Worm (Caenorhabditis elegans) whole organism, L1 larva: ENCODE measurements around the gene fbxc-31.

Experiments
- grh-1 ChIP-seq: fragments of 200-800 bp; sonication (Bioruptor generic); IDR thresholded peaks from 2 replicates; pipeline ENCODE4 v1.3.6; 2022; ENCODE audit warnings: missing genetic modification reagents, missing genetic modification characterization, missing compliant biosample characterization
- ztf-11 ChIP-seq, 2 experiments: sonication (generic microtip); optimal IDR thresholded peaks; 2 replicates each; lab custom pipeline; 2016 to 2017; ENCODE audit warnings: missing genetic modification characterization in 2 of 2, missing biosample characterization in 1 of 2, missing compliant biosample characterization in 1 of 2

- TF ChIP-seq ztf-11 (tag; optimal IDR thresholded peaks at IDR 0.05; lab: Kevin White, UChicago) (no peak), grh-1 (no peak)
Observed at ce11 chrII:917324-917723, 5.5 kb downstream of the fbxc-31 start, which contains the start of gene fbxc-30.
